Fruit fly (Drosophila melanogaster) Kc167 (cell line): Measurements from ENCODE around the gene Rb97D.

ENCODE experiments used
- Sin3A ChIP-seq: fragments of >200 bp; optimal IDR thresholded peaks from 2 replicates; lab custom pipeline; 2018; ENCODE audit warnings: missing external identifiers
- h ChIP-seq: fragments of >200 bp; optimal IDR thresholded peaks from 3 replicates; lab custom pipeline; 2018; ENCODE audit warnings: missing external identifiers
- psq ChIP-seq: fragments of >200 bp; optimal IDR thresholded peaks from 2 replicates; lab custom pipeline; 2017; ENCODE audit warnings: missing external identifiers
- ttk ChIP-seq: sonication (Bioruptor generic); optimal IDR thresholded peaks from 2 replicates; lab custom pipeline; 2017; ENCODE audit warnings: missing external identifiers

- TF ChIP-seq Sin3A (lab: Kevin White, UChicago) (no peak), h (lab: Kevin White, UChicago) (no peak), ttk (no peak), psq (lab: Kevin White, UChicago) (no peak)
These were observed 29.1 kb downstream of the Rb97D start for dm6 chr3R:26846446-26846845.
